Fruit fly (Drosophila melanogaster) whole organism, adult: Measurements from ENCODE around the gene Gyc88E.

Experiments used
- CG12768 ChIP-seq: fragments of 200-800 bp; sonication (Bioruptor generic); optimal IDR thresholded peaks from 2 replicates; lab custom pipeline; 2017; ENCODE audit warnings: missing biosample characterization, missing genetic modification characterization, mild to moderate bottlenecking, moderate library complexity, missing genetic modification reagents
- CG33017 ChIP-seq: fragments of 200-800 bp; sonication (Bioruptor generic); optimal IDR thresholded peaks from 2 replicates; lab custom pipeline; 2018; ENCODE audit warnings: missing biosample characterization, mild to moderate bottlenecking, missing genetic modification characterization, moderate library complexity
- cnc ChIP-seq, 2 experiments: fragments of >200 bp; optimal IDR thresholded peaks; 2 replicates each; lab custom pipeline; 2017
- kay ChIP-seq: fragments of 200-800 bp; sonication (Bioruptor generic); peaks from one replicate; lab custom pipeline; 2016; ENCODE audit warnings: missing biosample characterization, missing genetic modification characterization, borderline replicate concordance

DNA sequence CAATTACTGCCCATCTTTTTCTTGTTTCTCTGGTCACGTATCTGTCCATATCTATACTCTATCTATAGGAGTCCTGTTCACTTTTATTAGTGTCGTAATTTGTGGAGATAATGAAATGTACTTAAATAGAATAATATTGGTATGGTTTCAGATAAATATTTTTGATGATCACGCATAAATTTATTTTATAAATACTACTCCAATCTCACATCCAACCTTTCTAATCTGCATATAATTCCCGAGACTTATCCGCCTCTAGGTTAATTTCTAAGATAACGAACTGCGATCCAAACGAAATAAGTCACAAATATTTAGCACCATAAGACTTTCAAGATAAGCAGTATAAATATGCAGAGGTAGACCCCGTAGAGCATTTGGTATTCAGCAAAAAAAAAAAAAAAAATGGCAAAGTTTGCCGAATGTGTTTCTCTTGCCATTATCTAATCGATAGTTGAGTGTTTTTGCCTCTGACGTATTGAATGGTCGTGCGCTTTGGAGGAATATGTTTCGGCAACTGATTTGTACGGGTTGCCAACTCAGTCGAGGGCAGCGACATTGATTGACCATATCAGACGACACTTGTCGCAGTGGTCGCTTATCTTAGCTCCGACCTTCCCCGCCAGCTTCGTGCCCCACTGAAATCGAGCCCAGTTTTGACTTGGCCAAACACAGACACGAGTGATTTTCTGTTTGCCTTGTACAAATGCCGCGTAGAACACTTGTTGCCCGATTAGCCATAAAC lies 48.0 kb downstream of the Gyc88E start:
- TF ChIP-seq CG33017 (tag; lab: Kevin White, UChicago) = no peak
- TF ChIP-seq kay (GFP tag; lab: Kevin White, UChicago) = peak; percentile 90
- TF ChIP-seq CG12768 (GFP tag; lab: Kevin White, UChicago) = no peak
- no peak for TF ChIP-seq cnc (optimal IDR thresholded peaks at IDR 0.05; lab: Kevin White, UChicago)
